Worm (Caenorhabditis elegans) whole organism, early embryonic: ENCODE measurements around the gene Y50D7A.3.
A peak's percentile ranks its signal among the peaks of the same experiment; 100 is the strongest.

Source experiments
- B0310.2 ChIP-seq: sonication (generic microtip); optimal IDR thresholded peaks from 2 replicates; lab custom pipeline; 2016; ENCODE audit warnings: mild to moderate bottlenecking, missing genetic modification characterization, missing compliant biosample characterization
- F13C5.2 ChIP-seq: sonication (generic microtip); optimal IDR thresholded peaks from 2 replicates; lab custom pipeline; 2017; ENCODE audit warnings: mild to moderate bottlenecking, missing genetic modification characterization, inconsistent platforms, missing compliant biosample characterization
- aly-1 ChIP-seq: sonication (generic microtip); optimal IDR thresholded peaks from 2 replicates; lab custom pipeline; 2016; ENCODE audit warnings: missing genetic modification characterization, missing compliant biosample characterization
- ama-1 ChIP-seq: fragments of 150-350 bp; optimal IDR thresholded peaks from 2 replicates; lab custom pipeline; 2014
- ceh-13 ChIP-seq: fragments of 200-800 bp; sonication (Bioruptor generic); optimal IDR thresholded peaks from 2 replicates; lab custom pipeline; 2018; ENCODE audit warnings: mild to moderate bottlenecking, missing genetic modification characterization, missing compliant biosample characterization
- ceh-36 ChIP-seq: sonication (generic microtip); optimal IDR thresholded peaks from 2 replicates; lab custom pipeline; 2016; ENCODE audit warnings: missing genetic modification characterization, inconsistent platforms, missing compliant biosample characterization
- ets-7 ChIP-seq: sonication (generic microtip); optimal IDR thresholded peaks from 2 replicates; lab custom pipeline; 2016; ENCODE audit warnings: missing genotype, missing genetic modification characterization, missing compliant biosample characterization
- flt-1 ChIP-seq: fragments of 200-800 bp; sonication (Bioruptor generic); IDR thresholded peaks from 2 replicates; pipeline ENCODE4 v1.3.6; 2022; ENCODE audit warnings: missing genetic modification characterization, missing compliant biosample characterization
- hmbx-1 ChIP-seq: sonication (generic microtip); optimal IDR thresholded peaks from 2 replicates; lab custom pipeline; 2016; ENCODE audit warnings: mild to moderate bottlenecking, missing genetic modification characterization, missing compliant biosample characterization
- hmg-4 ChIP-seq: fragments of 200-800 bp; sonication (Bioruptor generic); optimal IDR thresholded peaks from 2 replicates; lab custom pipeline; 2018; ENCODE audit warnings: mild to moderate bottlenecking, missing genetic modification characterization, missing compliant biosample characterization
- hnd-1 ChIP-seq: sonication (generic microtip); optimal IDR thresholded peaks from 2 replicates; lab custom pipeline; 2016; ENCODE audit warnings: missing genetic modification characterization, missing compliant biosample characterization
- pes-1 ChIP-seq: fragments of 200-800 bp; sonication (Bioruptor generic); IDR thresholded peaks from 2 replicates; pipeline ENCODE4 v1.3.6; 2022; ENCODE audit warnings: missing genetic modification reagents, missing genetic modification characterization, missing compliant biosample characterization
- scrt-1 ChIP-seq: fragments of 200-800 bp; sonication (Bioruptor generic); IDR thresholded peaks from 2 replicates; pipeline ENCODE4 v1.3.6; 2022; ENCODE audit warnings: missing genetic modification characterization, missing compliant biosample characterization
- sea-1 ChIP-seq: fragments of 200-800 bp; sonication (Bioruptor generic); conservative IDR thresholded peaks from 2 replicates; pipeline ENCODE4 v1.3.6; 2022; ENCODE audit warnings: missing genetic modification characterization, missing compliant biosample characterization
- tbx-11 ChIP-seq: fragments of 200-800 bp; sonication (Bioruptor generic); IDR thresholded peaks from 2 replicates; pipeline ENCODE4 v1.3.6; 2022; ENCODE audit warnings: missing genetic modification characterization, missing compliant biosample characterization
- tbx-37 ChIP-seq: fragments of 200-800 bp; sonication (Bioruptor generic); conservative IDR thresholded peaks from 2 replicates; pipeline ENCODE4 v1.3.6; 2022; ENCODE audit warnings: missing genetic modification reagents, missing genetic modification characterization, missing compliant biosample characterization
- tra-4 ChIP-seq: sonication (generic microtip); optimal IDR thresholded peaks from 2 replicates; lab custom pipeline; 2017; ENCODE audit warnings: missing genetic modification characterization, missing compliant biosample characterization

Y50D7A.3 gene

ce11 chrIII:292340-292739 is 38.0 kb downstream of the Y50D7A.3 start, which contains the start of gene Y50D7A.1:
Gene Y50D7A.1 (plus strand): TSS chrIII:292640.
- TF ChIP-seq sea-1 (GFP tag; lab: Robert Waterston, UW), result no peak
- TF ChIP-seq tbx-11, result no peak
- TF ChIP-seq ceh-13 (GFP tag; lab: Kevin White, UChicago), result no peak
- TF ChIP-seq ceh-36 (tag; lab: Kevin White, UChicago), result no peak
- TF ChIP-seq hmbx-1 (tag; lab: Kevin White, UChicago), result no peak
- TF ChIP-seq scrt-1 (GFP tag; lab: Robert Waterston, UW), result no peak
- no peak for TF ChIP-seq F13C5.2 (tag; lab: Kevin White, UChicago)
- no peak for TF ChIP-seq tbx-37
- no peak for TF ChIP-seq flt-1 (GFP tag; lab: Robert Waterston, UW)
- TF ChIP-seq pes-1 (GFP tag; lab: Robert Waterston, UW), result no peak
- TF ChIP-seq aly-1 (tag; lab: Kevin White, UChicago), result no peak
- TF ChIP-seq B0310.2, result no peak
- no peak for TF ChIP-seq tra-4

- TF ChIP-seq pes-1 (GFP tag; lab: Robert Waterston, UW) (no peak), B0310.2 (no peak)
Observed at ce11 chrIII:294527-294926, 40.2 kb downstream of the Y50D7A.3 start, which contains the start of gene Y50D7A.13. Gene Y50D7A.13 (minus strand): TSS chrIII:294627.

- no peak for TF ChIP-seq flt-1 (GFP tag; lab: Robert Waterston, UW)
- TF ChIP-seq scrt-1 (GFP tag; lab: Robert Waterston, UW), result no peak
- TF ChIP-seq pes-1 (GFP tag; lab: Robert Waterston, UW), result no peak
- TF ChIP-seq hmg-4 (GFP tag; lab: Kevin White, UChicago), result no peak
- no peak for TF ChIP-seq ceh-36 (tag; lab: Kevin White, UChicago)
- no peak for TF ChIP-seq hmbx-1 (tag; lab: Kevin White, UChicago)
- no peak for TF ChIP-seq B0310.2
- TF ChIP-seq tbx-37, result no peak
- TF ChIP-seq ets-7 (tag; lab: Kevin White, UChicago), result no peak
- no peak for TF ChIP-seq ceh-13 (GFP tag; lab: Kevin White, UChicago)
- TF ChIP-seq tbx-11, result no peak
- no peak for TF ChIP-seq hnd-1 (tag; lab: Kevin White, UChicago)
- no peak for TF ChIP-seq aly-1 (tag; lab: Kevin White, UChicago)
- no peak for TF ChIP-seq sea-1 (GFP tag; lab: Robert Waterston, UW)
Observed at ce11 chrIII:298456-298855, 44.1 kb downstream of the Y50D7A.3 start, which contains the start of gene ads-1. Gene ads-1 (minus strand): TSS chrIII:298556.

- no peak for TF ChIP-seq tbx-37
- TF ChIP-seq aly-1 (tag; lab: Kevin White, UChicago), result no peak
- TF ChIP-seq ceh-36 (tag; lab: Kevin White, UChicago), result no peak
- TF ChIP-seq ets-7 (tag; lab: Kevin White, UChicago), result no peak
- no peak for TF ChIP-seq B0310.2
- TF ChIP-seq hmbx-1 (tag; lab: Kevin White, UChicago), result no peak
- no peak for TF ChIP-seq flt-1 (GFP tag; lab: Robert Waterston, UW)
- no peak for TF ChIP-seq pes-1 (GFP tag; lab: Robert Waterston, UW)
- TF ChIP-seq hmg-4 (GFP tag; lab: Kevin White, UChicago), result no peak
- no peak for TF ChIP-seq sea-1 (GFP tag; lab: Robert Waterston, UW)
- no peak for TF ChIP-seq tbx-11
- TF ChIP-seq ceh-13 (GFP tag; lab: Kevin White, UChicago), result no peak
- no peak for TF ChIP-seq scrt-1 (GFP tag; lab: Robert Waterston, UW)
- TF ChIP-seq F13C5.2 (tag; lab: Kevin White, UChicago), result no peak
- TF ChIP-seq ama-1 (lab: Kevin White, UChicago), result no peak
- no peak for TF ChIP-seq hnd-1 (tag; lab: Kevin White, UChicago)
- TF ChIP-seq tra-4, result no peak
Observed at ce11 chrIII:299220-299619, 44.9 kb downstream of the Y50D7A.3 start.

ce11 chrIII:304564-304963 is 50.2 kb downstream of the Y50D7A.3 start:
- TF ChIP-seq hmg-4 (GFP tag; lab: Kevin White, UChicago) (no peak), tbx-11 (no peak), F13C5.2 (tag; lab: Kevin White, UChicago) (no peak), sea-1 (GFP tag; lab: Robert Waterston, UW) (no peak), tra-4 (no peak), aly-1 (tag; lab: Kevin White, UChicago) (no peak), flt-1 (GFP tag; lab: Robert Waterston, UW) (no peak), ama-1 (lab: Kevin White, UChicago) (no peak), tbx-37 (no peak), ceh-13 (GFP tag; lab: Kevin White, UChicago) (no peak), hnd-1 (tag; lab: Kevin White, UChicago) (no peak), hmbx-1 (tag; lab: Kevin White, UChicago) (no peak), scrt-1 (GFP tag; lab: Robert Waterston, UW) (no peak), pes-1 (GFP tag; lab: Robert Waterston, UW) (no peak)

ce11 chrIII:311174-311573 is 56.8 kb downstream of the Y50D7A.3 start:
- TF ChIP-seq aly-1 (tag; lab: Kevin White, UChicago) (no peak), sea-1 (GFP tag; lab: Robert Waterston, UW) (0 out of 2 replicates have a peak, but pooled peaks have one; percentile 53)

ce11 chrIII:312873-313272 is 58.5 kb downstream of the Y50D7A.3 start:
- no peak for TF ChIP-seq hnd-1 (tag; lab: Kevin White, UChicago)
- TF ChIP-seq ets-7 (tag; lab: Kevin White, UChicago), result no peak
- TF ChIP-seq tra-4, result no peak
